Worm (Caenorhabditis elegans) whole organism, late embryonic: ENCODE data around the gene srg-67.

Experiments
- nfya-1 ChIP-seq: sonication (generic microtip); optimal IDR thresholded peaks from 2 replicates; lab custom pipeline; 2017; ENCODE audit warnings: missing genetic modification characterization, mild to moderate bottlenecking, missing compliant biosample characterization, antibody characterized with exemption, moderate library complexity
- pha-4 ChIP-seq: fragments of 150-350 bp; optimal IDR thresholded peaks from 2 replicates; lab custom pipeline; 2018; ENCODE audit warnings: missing biosample characterization, missing genetic modification reagents, missing genetic modification characterization

DNA sequence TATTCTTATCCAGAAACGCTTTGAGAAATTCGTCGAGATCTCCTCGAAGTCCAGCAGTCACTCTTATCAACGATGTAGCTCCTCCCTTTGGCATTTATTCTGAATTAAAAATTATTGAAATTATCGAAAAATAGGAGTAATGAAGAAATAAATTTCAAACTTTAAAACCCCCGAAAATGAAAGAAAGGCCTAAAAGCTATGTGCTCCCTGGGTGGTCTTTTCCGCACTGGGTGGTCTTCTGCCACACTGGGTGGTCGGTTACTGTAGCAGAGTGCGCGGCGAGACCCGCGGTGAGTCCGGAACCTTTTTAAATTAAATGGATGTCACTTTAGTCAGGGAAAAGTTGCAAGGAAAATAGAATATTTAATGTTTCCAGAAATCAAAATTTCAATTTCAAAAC lies 23.7 kb downstream of the srg-67 start, which contains the start of gene snpc-1.3:
- no peak for TF ChIP-seq pha-4 (tag; lab: Kevin White, UChicago)
- no peak for TF ChIP-seq nfya-1 (tag; lab: Kevin White, UChicago)
